Fruit fly (Drosophila melanogaster) whole organism, embryonic: ENCODE results near the gene KP78a.

Source experiments
- Antp ChIP-seq: fragments of 200-800 bp; sonication (Bioruptor generic); optimal IDR thresholded peaks from 3 replicates; lab custom pipeline; 2016; ENCODE audit warnings: missing biosample characterization, missing genetic modification characterization
- Atf6 ChIP-seq: fragments of 200-800 bp; sonication (Bioruptor generic); IDR thresholded peaks from 2 replicates; pipeline ENCODE4 v1.3.6; 2022; ENCODE audit warnings: missing biosample characterization, missing genetic modification characterization
- C15 ChIP-seq: fragments of 200-800 bp; sonication (Bioruptor generic); IDR thresholded peaks from 3 replicates; pipeline ENCODE4 v1.3.6; 2022; ENCODE audit warnings: missing biosample characterization, missing genetic modification characterization
- CG12104 ChIP-seq: fragments of 200-800 bp; sonication (Bioruptor generic); optimal IDR thresholded peaks from 3 replicates; lab custom pipeline; 2016; ENCODE audit warnings: missing biosample characterization, missing genetic modification characterization
- CG12299 ChIP-seq: fragments of 200-800 bp; sonication (Bioruptor generic); optimal IDR thresholded peaks from 2 replicates; lab custom pipeline; 2018; ENCODE audit warnings: missing biosample characterization, mild to moderate bottlenecking, missing genetic modification characterization
- CG12659 ChIP-seq: fragments of 200-800 bp; sonication (Bioruptor generic); optimal IDR thresholded peaks from 3 replicates; lab custom pipeline; 2017; ENCODE audit warnings: mild to moderate bottlenecking, missing biosample characterization, missing genetic modification reagents, missing genetic modification characterization
- CG12769 ChIP-seq: fragments of 200-800 bp; sonication (Bioruptor generic); optimal IDR thresholded peaks from 2 replicates; lab custom pipeline; 2019; ENCODE audit warnings: missing biosample characterization, mild to moderate bottlenecking, missing genetic modification characterization, moderate library complexity
- CG15479 ChIP-seq: fragments of 200-800 bp; sonication (Bioruptor generic); optimal IDR thresholded peaks from 3 replicates; lab custom pipeline; 2019; ENCODE audit warnings: missing biosample characterization, mild to moderate bottlenecking, missing genetic modification characterization, moderate library complexity
- CG1603 ChIP-seq: fragments of 200-800 bp; sonication (Bioruptor generic); optimal IDR thresholded peaks from 2 replicates; lab custom pipeline; 2019; ENCODE audit warnings: missing biosample characterization, mild to moderate bottlenecking, missing genetic modification characterization, moderate library complexity
- CG16815 ChIP-seq: fragments of 200-800 bp; sonication (Bioruptor generic); optimal IDR thresholded peaks from 3 replicates; lab custom pipeline; 2017; ENCODE audit warnings: missing biosample characterization, mild to moderate bottlenecking, missing genetic modification characterization
- CG16863 ChIP-seq: fragments of 200-800 bp; sonication (Bioruptor generic); optimal IDR thresholded peaks from 3 replicates; lab custom pipeline; 2016; ENCODE audit warnings: missing biosample characterization, missing genetic modification characterization
- CG34422 ChIP-seq: fragments of 200-800 bp; sonication (Bioruptor generic); IDR thresholded peaks from 3 replicates; pipeline ENCODE4 v1.3.6; 2022; ENCODE audit warnings: missing biosample characterization, missing genetic modification characterization
- CG4617 ChIP-seq: fragments of 200-800 bp; sonication (Bioruptor generic); optimal IDR thresholded peaks from 3 replicates; lab custom pipeline; 2016; ENCODE audit warnings: missing biosample characterization, missing genetic modification characterization, borderline replicate concordance
- CG9932 ChIP-seq: fragments of 200-800 bp; sonication (Bioruptor generic); IDR thresholded peaks from 2 replicates; pipeline ENCODE4 v1.3.6; 2022; ENCODE audit warnings: missing biosample characterization, missing genetic modification characterization
- HLH4C ChIP-seq: fragments of 200-800 bp; sonication (Bioruptor generic); IDR thresholded peaks from 3 replicates; pipeline ENCODE4 v1.3.6; 2022; ENCODE audit warnings: missing biosample characterization, missing genetic modification characterization; ENCODE audit not compliant: partially characterized antibody
- Hand ChIP-seq: fragments of 200-800 bp; sonication (Bioruptor generic); optimal IDR thresholded peaks from 2 replicates; lab custom pipeline; 2017; ENCODE audit warnings: mild to moderate bottlenecking, missing biosample characterization, missing genetic modification reagents, missing genetic modification characterization
- HmgZ ChIP-seq: fragments of 200-800 bp; sonication (Bioruptor generic); optimal IDR thresholded peaks from 2 replicates; lab custom pipeline; 2018; ENCODE audit warnings: missing biosample characterization, mild to moderate bottlenecking, missing genetic modification characterization
- Hmr ChIP-seq: fragments of 200-800 bp; sonication (Bioruptor generic); optimal IDR thresholded peaks from 3 replicates; lab custom pipeline; 2017; ENCODE audit warnings: mild to moderate bottlenecking, missing biosample characterization, missing genetic modification reagents, missing genetic modification characterization
- Meics ChIP-seq: fragments of 200-800 bp; sonication (Bioruptor generic); optimal IDR thresholded peaks from 2 replicates; lab custom pipeline; 2017; ENCODE audit warnings: missing biosample characterization, mild to moderate bottlenecking, missing genetic modification characterization
- Mes4 ChIP-seq: fragments of 200-800 bp; sonication (Bioruptor generic); optimal IDR thresholded peaks from 2 replicates; lab custom pipeline; 2016; ENCODE audit warnings: missing biosample characterization, missing genetic modification characterization
- Oli ChIP-seq: fragments of 200-800 bp; sonication (Bioruptor generic); optimal IDR thresholded peaks from 2 replicates; lab custom pipeline; 2018; ENCODE audit warnings: missing biosample characterization, mild to moderate bottlenecking, missing genetic modification characterization, moderate library complexity
- Ptx1 ChIP-seq: fragments of 200-800 bp; sonication (Bioruptor generic); IDR thresholded peaks from 2 replicates; pipeline ENCODE4 v1.3.6; 2022; ENCODE audit warnings: missing biosample characterization, missing genetic modification characterization
- Scr ChIP-seq: fragments of 200-800 bp; sonication (Bioruptor generic); IDR thresholded peaks from 2 replicates; pipeline ENCODE4 v1.3.6; 2022; ENCODE audit warnings: missing biosample characterization, missing genetic modification characterization; ENCODE audit not compliant: partially characterized antibody
- Sox102F ChIP-seq: fragments of 200-800 bp; sonication (Bioruptor generic); optimal IDR thresholded peaks from 2 replicates; lab custom pipeline; 2018; ENCODE audit warnings: missing biosample characterization, mild to moderate bottlenecking, missing genetic modification characterization, moderate library complexity
- Sry-β ChIP-seq: fragments of 200-800 bp; sonication (Bioruptor generic); optimal IDR thresholded peaks from 2 replicates; lab custom pipeline; 2018; ENCODE audit warnings: missing biosample characterization, mild to moderate bottlenecking, missing genetic modification characterization, moderate library complexity
- Stat92E ChIP-seq, 3 experiments: fragments of >200 bp in 2 of 3; fragments of 200-800 bp in 1 of 3; sonication (Bioruptor generic) in 1 of 3; optimal IDR thresholded peaks; 2 replicates each; lab custom pipeline; 2017 to 2019; ENCODE audit warnings: missing biosample characterization in 3 of 3, missing genetic modification characterization in 3 of 3, mild to moderate bottlenecking in 1 of 3, moderate library complexity in 1 of 3
- Taf1 ChIP-seq: fragments of 200-800 bp; sonication (Bioruptor generic); IDR thresholded peaks from 2 replicates; pipeline ENCODE4 v1.3.6; 2022; ENCODE audit warnings: missing biosample characterization, missing genetic modification characterization
- Vsx1 ChIP-seq: fragments of 200-800 bp; sonication (Bioruptor generic); optimal IDR thresholded peaks from 2 replicates; lab custom pipeline; 2017; ENCODE audit warnings: missing biosample characterization, mild to moderate bottlenecking, missing genetic modification characterization, missing genetic modification reagents
- Xrp1 ChIP-seq: fragments of 200-800 bp; sonication (Bioruptor generic); IDR thresholded peaks from 2 replicates; pipeline ENCODE4 v1.3.6; 2022; ENCODE audit warnings: missing biosample characterization, missing genetic modification characterization
- cas ChIP-seq: fragments of 200-800 bp; sonication (Bioruptor generic); IDR thresholded peaks from 2 replicates; pipeline ENCODE4 v1.3.6; 2022; ENCODE audit warnings: missing biosample characterization, missing genetic modification characterization
- caup ChIP-seq: fragments of 200-800 bp; sonication (Bioruptor generic); optimal IDR thresholded peaks from 3 replicates; lab custom pipeline; 2017; ENCODE audit warnings: missing biosample characterization, mild to moderate bottlenecking, missing genetic modification characterization, moderate library complexity; ENCODE audit not compliant: severe bottlenecking
- ci ChIP-seq: fragments of 200-800 bp; sonication (Bioruptor generic); IDR thresholded peaks from 3 replicates; pipeline ENCODE4 v1.3.6; 2022; ENCODE audit warnings: missing biosample characterization, missing genetic modification characterization
- dm ChIP-seq: fragments of 200-800 bp; sonication (Bioruptor generic); optimal IDR thresholded peaks from 3 replicates; lab custom pipeline; 2016; ENCODE audit warnings: missing biosample characterization, missing genetic modification characterization
- esg ChIP-seq: fragments of 200-800 bp; sonication (Bioruptor generic); conservative IDR thresholded peaks from 2 replicates; pipeline ENCODE4 v1.3.6; 2022; ENCODE audit warnings: missing biosample characterization, missing genetic modification characterization
- exex ChIP-seq: fragments of 200-800 bp; sonication (Bioruptor generic); optimal IDR thresholded peaks from 4 replicates; lab custom pipeline; 2018; ENCODE audit warnings: missing biosample characterization, mild to moderate bottlenecking, missing genetic modification characterization, moderate library complexity
- fd96Cb ChIP-seq: fragments of 200-800 bp; sonication (Bioruptor generic); optimal IDR thresholded peaks from 2 replicates; lab custom pipeline; 2018; ENCODE audit warnings: missing biosample characterization, mild to moderate bottlenecking, missing genetic modification characterization, moderate library complexity
- fu2 ChIP-seq: fragments of 200-800 bp; sonication (Bioruptor generic); optimal IDR thresholded peaks from 2 replicates; lab custom pipeline; 2016; ENCODE audit warnings: missing biosample characterization, missing genetic modification characterization
- gce ChIP-seq: fragments of 200-800 bp; sonication (Bioruptor generic); IDR thresholded peaks from 3 replicates; pipeline ENCODE4 v1.3.6; 2022; ENCODE audit warnings: missing biosample characterization, missing genetic modification characterization
- jigr1 ChIP-seq: fragments of 200-800 bp; sonication (Bioruptor generic); IDR thresholded peaks from 3 replicates; pipeline ENCODE4 v1.3.6; 2022; ENCODE audit warnings: missing biosample characterization, missing genetic modification characterization
- jing ChIP-seq: fragments of 200-800 bp; sonication (Bioruptor generic); optimal IDR thresholded peaks from 2 replicates; lab custom pipeline; 2018; ENCODE audit warnings: missing biosample characterization, mild to moderate bottlenecking, missing genetic modification characterization
- kni ChIP-seq: fragments of 200-800 bp; sonication (Bioruptor generic); optimal IDR thresholded peaks from 3 replicates; lab custom pipeline; 2017; ENCODE audit warnings: mild to moderate bottlenecking, missing biosample characterization, missing genetic modification reagents, missing genetic modification characterization
- lola ChIP-seq, 3 experiments: fragments of >200 bp in 2 of 3; fragments of 200-800 bp in 1 of 3; sonication (Bioruptor generic) in 1 of 3; optimal IDR thresholded peaks; 2 replicates each; lab custom pipeline; 2017 to 2019; ENCODE audit warnings: missing biosample characterization in 3 of 3, missing genetic modification characterization in 3 of 3, mild to moderate bottlenecking in 1 of 3, moderate library complexity in 1 of 3
- nerfin-1 ChIP-seq: fragments of 200-800 bp; sonication (Bioruptor generic); optimal IDR thresholded peaks from 3 replicates; lab custom pipeline; 2019; ENCODE audit warnings: missing biosample characterization, mild to moderate bottlenecking, missing genetic modification characterization, moderate library complexity
- otp ChIP-seq: fragments of 200-800 bp; sonication (Bioruptor generic); IDR thresholded peaks from 3 replicates; pipeline ENCODE4, ENCODE4 v1.3.6; 2022; ENCODE audit warnings: missing biosample characterization, missing genetic modification characterization
- ro ChIP-seq: fragments of 200-800 bp; sonication (Bioruptor generic); IDR thresholded peaks from 2 replicates; pipeline ENCODE4 v1.3.6; 2022; ENCODE audit warnings: missing biosample characterization, missing genetic modification characterization
- seq ChIP-seq: fragments of 200-800 bp; sonication (Bioruptor generic); IDR thresholded peaks from 2 replicates; pipeline ENCODE4 v1.3.6; 2022; ENCODE audit warnings: missing biosample characterization, missing genetic modification characterization
- sisA ChIP-seq: fragments of 200-800 bp; sonication (Bioruptor generic); IDR thresholded peaks from 2 replicates; pipeline ENCODE4 v1.3.6; 2022; ENCODE audit warnings: missing biosample characterization, missing genetic modification characterization
- stwl ChIP-seq: fragments of 200-800 bp; sonication (Bioruptor generic); optimal IDR thresholded peaks from 3 replicates; lab custom pipeline; 2018; ENCODE audit warnings: missing biosample characterization, mild to moderate bottlenecking, missing genetic modification characterization, moderate library complexity
- tup ChIP-seq: fragments of 200-800 bp; sonication (Bioruptor generic); optimal IDR thresholded peaks from 2 replicates; lab custom pipeline; 2016; ENCODE audit warnings: missing biosample characterization, mild to moderate bottlenecking, missing genetic modification characterization, moderate library complexity
- twi ChIP-seq: fragments of 200-800 bp; optimal IDR thresholded peaks from 2 replicates; lab custom pipeline; 2019; ENCODE audit warnings: missing biosample characterization, mild to moderate bottlenecking, missing genetic modification characterization, moderate library complexity
- tx ChIP-seq: fragments of 200-800 bp; sonication (Bioruptor generic); optimal IDR thresholded peaks from 2 replicates; lab custom pipeline; 2016; ENCODE audit warnings: missing biosample characterization, missing genetic modification characterization

Gene KP78a

DNA sequence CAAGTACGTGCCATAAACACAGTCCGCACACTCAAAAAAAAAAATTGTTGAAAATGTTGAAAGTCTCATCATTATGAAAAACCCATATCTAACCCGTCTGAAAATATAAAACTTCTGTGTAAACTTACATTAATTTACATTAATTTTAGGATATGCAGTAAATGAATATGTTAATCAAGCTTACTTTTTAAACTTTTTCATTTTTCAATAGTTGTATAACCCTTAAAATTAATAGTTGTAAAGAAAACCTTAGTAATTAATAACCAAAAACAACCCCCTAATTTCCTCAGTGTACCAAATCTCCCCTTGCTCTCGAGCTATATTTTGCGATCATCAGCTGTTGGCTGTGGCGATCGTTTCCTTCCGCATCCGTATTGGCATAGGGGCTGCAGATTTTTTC is 15.8 kb upstream of the KP78a start (continued):
- TF ChIP-seq jigr1 (GFP tag; lab: Robert Waterston, UW) (no peak), CG34422 (GFP tag; lab: Robert Waterston, UW) (no peak), fu2 (no peak), caup (no peak), CG1603 (tag; lab: Kevin White, UChicago) (no peak), CG12104 (GFP tag; lab: Kevin White, UChicago) (peak; percentile 23), exex (tag; lab: Kevin White, UChicago) (no peak), Ptx1 (GFP tag; lab: Robert Waterston, UW) (peak; percentile 48), Mes4 (GFP tag; lab: Kevin White, UChicago) (peak; percentile 9), otp (GFP tag; lab: Robert Waterston, UW) (no peak), CG12769 (no peak), jing (GFP tag; lab: Kevin White, UChicago) (no peak), CG4617 (GFP tag; lab: Kevin White, UChicago) (no peak), CG16863 (no peak), stwl (tag; lab: Kevin White, UChicago) (no peak), nerfin-1 (tag; lab: Kevin White, UChicago) (peak; percentile 10), CG16815 (GFP tag; lab: Kevin White, UChicago) (no peak), CG9932 (GFP tag; lab: Robert Waterston, UW) (no peak), HmgZ (no peak), Vsx1 (GFP tag; lab: Kevin White, UChicago) (no peak), Stat92E (GFP tag; optimal IDR thresholded peaks at IDR 0.05; lab: Kevin White, UChicago) (no peak), sisA (GFP tag; lab: Robert Waterston, UW) (peak; percentile 40; the same call in 1 of the 2 replicates), Atf6 (no peak), gce (no peak), Taf1 (GFP tag; lab: Robert Waterston, UW) (no peak), Xrp1 (peak; percentile 81), Sox102F (GFP tag; lab: Kevin White, UChicago) (no peak), fd96Cb (tag; lab: Kevin White, UChicago) (peak; percentile 54), cas (no peak), CG12299 (tag; lab: Kevin White, UChicago) (no peak), Meics (GFP tag; lab: Kevin White, UChicago) (no peak), seq (GFP tag; lab: Robert Waterston, UW) (no peak), Hmr (GFP tag; lab: Kevin White, UChicago) (no peak), lola (GFP tag; optimal IDR thresholded peaks at IDR 0.05; lab: Kevin White, UChicago) (peak in 1 of 3 experiments; percentile 89), Antp (GFP tag; lab: Kevin White, UChicago) (no peak), esg (GFP tag; lab: Robert Waterston, UW) (no peak), tx (GFP tag; lab: Kevin White, UChicago) (no peak), kni (GFP tag; lab: Kevin White, UChicago) (no peak), Sry-β (GFP tag; lab: Kevin White, UChicago) (no peak), twi (tag; lab: Kevin White, UChicago) (peak; percentile 23), CG12659 (GFP tag; lab: Kevin White, UChicago) (no peak), dm (no peak), tup (no peak), HLH4C (no peak), CG15479 (GFP tag; lab: Kevin White, UChicago) (no peak), ro (GFP tag; lab: Robert Waterston, UW) (no peak), C15 (no peak), Scr (GFP tag; lab: Robert Waterston, UW) (no peak), Hand (no peak), Oli (peak; percentile 36), ci (GFP tag; lab: Robert Waterston, UW) (no peak)
